Fruit fly (Drosophila melanogaster): ENCODE results near the gene Raf.

Raf gene

DNA sequence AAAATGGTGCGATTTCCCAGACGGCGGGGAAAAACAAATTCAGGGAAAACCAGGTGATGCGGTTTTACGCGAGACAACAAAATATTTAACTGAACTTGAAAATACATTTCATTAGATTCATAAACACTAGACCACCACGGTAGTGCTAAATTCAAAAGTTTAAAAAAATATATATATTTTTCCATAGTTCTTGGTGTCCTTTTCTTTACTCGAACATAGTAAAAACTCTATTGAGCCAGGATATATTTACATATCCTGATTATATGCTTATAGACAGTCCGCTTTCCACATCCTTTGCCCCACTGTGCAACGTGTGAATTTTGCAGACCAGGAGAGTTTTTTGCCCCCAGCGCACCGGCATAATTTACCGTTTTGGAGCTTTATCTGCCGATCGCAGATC lies 70.1 kb downstream of the Raf start (continued):
- TF ChIP-seq NC2α (GFP tag; optimal IDR thresholded peaks at IDR 0.05) (no peak), usp (GFP tag; optimal IDR thresholded peaks at IDR 0.05) (no peak), CG9609 (GFP tag; optimal IDR thresholded peaks at IDR 0.05) (no peak), ranshi (GFP tag; IDR thresholded peaks at IDR 0.05) (no peak), gem (tag; optimal IDR thresholded peaks at IDR 0.05) (no peak), CG9727 (GFP tag; optimal IDR thresholded peaks at IDR 0.05) (peak; percentile 18), bsh (GFP tag; optimal IDR thresholded peaks at IDR 0.05) (peak; percentile 1 to 23), Nf-YB (GFP tag; optimal IDR thresholded peaks at IDR 0.05) (no peak), Ets65A (GFP tag) (no peak), CG3281 (GFP tag; optimal IDR thresholded peaks at IDR 0.05) (no peak), CG6254 (GFP tag; optimal IDR thresholded peaks at IDR 0.05) (no peak), knrl (GFP tag; IDR thresholded peaks at IDR 0.05; ENCODE audit: partially characterized antibody) (no peak), CTCF (GFP tag; optimal IDR thresholded peaks at IDR 0.05) (no peak), CG7963 (GFP tag; IDR thresholded peaks at IDR 0.05; ENCODE audit: partially characterized antibody) (no peak), Hmx (GFP tag; optimal IDR thresholded peaks at IDR 0.05) (no peak), CG15514 (GFP tag; optimal IDR thresholded peaks at IDR 0.05) (no peak), ash1 (GFP tag; optimal IDR thresholded peaks at IDR 0.05) (no peak), klu (GFP tag; IDR thresholded peaks at IDR 0.05) (no peak), sr (GFP tag; IDR thresholded peaks at IDR 0.05) (no peak), Dad (GFP tag; optimal IDR thresholded peaks at IDR 0.05) (no peak), CG11247 (GFP tag; IDR thresholded peaks at IDR 0.05) (no peak), Doc3 (GFP tag; IDR thresholded peaks at IDR 0.05; ENCODE audit: partially characterized antibody) (no peak), CG13775 (GFP tag; optimal IDR thresholded peaks at IDR 0.05) (no peak), CG14667 (GFP tag; IDR thresholded peaks at IDR 0.05) (no peak), so (GFP tag; IDR thresholded peaks at IDR 0.05) (no peak; the same call in 2 of the 3 replicates), CG5245 (GFP tag; optimal IDR thresholded peaks at IDR 0.05) (no peak), CG11723 (GFP tag; optimal IDR thresholded peaks at IDR 0.05) (no peak), Six4 (GFP tag; optimal IDR thresholded peaks at IDR 0.05) (no peak), CG14710 (tag; optimal IDR thresholded peaks at IDR 0.05) (no peak), H2.0 (GFP tag; IDR thresholded peaks at IDR 0.05) (0 out of 2 replicates have a peak, but pooled peaks have one; percentile 32), Sox102F (GFP tag; optimal IDR thresholded peaks at IDR 0.05) (peak; percentile 54), CG34422 (GFP tag; IDR thresholded peaks at IDR 0.05) (no peak), wdn (GFP tag; IDR thresholded peaks at IDR 0.05) (no peak), CG12155 (GFP tag; optimal IDR thresholded peaks at IDR 0.05) (no peak), prd (optimal IDR thresholded peaks at IDR 0.05) (no peak), prd (GFP tag; IDR thresholded peaks at IDR 0.05) (peak; percentile 47; the same call in 1 of the 3 replicates), CG8765 (GFP tag; IDR thresholded peaks at IDR 0.05) (no peak), ara (GFP tag; IDR thresholded peaks at IDR 0.05) (no peak), CG16815 (GFP tag; optimal IDR thresholded peaks at IDR 0.05) (no peak), CG5953 (GFP tag; IDR thresholded peaks at IDR 0.05) (no peak), CG4617 (GFP tag; optimal IDR thresholded peaks at IDR 0.05; ENCODE audit: borderline replicate concordance) (no peak), Hr51 (GFP tag; optimal IDR thresholded peaks at IDR 0.05) (peak in 1 of 2 experiments; percentile 33), Ada2b (GFP tag; IDR thresholded peaks at IDR 0.05) (no peak), CG12659 (GFP tag; optimal IDR thresholded peaks at IDR 0.05) (no peak), CG18011 (GFP tag; optimal IDR thresholded peaks at IDR 0.05) (no peak), gcm (GFP tag; optimal IDR thresholded peaks at IDR 0.05) (no peak), unc-4 (GFP tag; IDR thresholded peaks at IDR 0.05; ENCODE audit: partially characterized antibody) (no peak), Oaz (GFP tag; IDR thresholded peaks at IDR 0.05) (no peak), CG2120 (GFP tag; optimal IDR thresholded peaks at IDR 0.05) (no peak), Dip2 (GFP tag; IDR thresholded peaks at IDR 0.05) (no peak), CG13123 (GFP tag; optimal IDR thresholded peaks at IDR 0.05) (no peak), CG42726 (GFP tag; IDR thresholded peaks at IDR 0.05; ENCODE audit: partially characterized antibody) (no peak)
